Fruit fly (Drosophila melanogaster) whole organism, embryonic: ENCODE data around the gene Ykt6.
A peak's percentile ranks its signal among the peaks of the same experiment; 100 is the strongest.

Source experiments
- CG11093 ChIP-seq: fragments of 200-800 bp; sonication (Bioruptor generic); IDR thresholded peaks from 3 replicates; pipeline ENCODE4 v1.3.6; 2022; ENCODE audit warnings: missing biosample characterization, missing genetic modification characterization
- CG15269 ChIP-seq: fragments of 200-800 bp; sonication (Bioruptor generic); optimal IDR thresholded peaks from 2 replicates; lab custom pipeline; 2018; ENCODE audit warnings: missing biosample characterization, mild to moderate bottlenecking, missing genetic modification characterization, moderate library complexity
- CG1602 ChIP-seq: fragments of 200-800 bp; sonication (Bioruptor generic); optimal IDR thresholded peaks from 3 replicates; lab custom pipeline; 2016; ENCODE audit warnings: missing biosample characterization, missing genetic modification characterization
- CG1603 ChIP-seq: fragments of 200-800 bp; sonication (Bioruptor generic); optimal IDR thresholded peaks from 2 replicates; lab custom pipeline; 2019; ENCODE audit warnings: missing biosample characterization, mild to moderate bottlenecking, missing genetic modification characterization, moderate library complexity
- CG17361 ChIP-seq: fragments of 200-800 bp; sonication (Bioruptor generic); IDR thresholded peaks from 3 replicates; pipeline ENCODE4 v1.3.6; 2022; ENCODE audit warnings: missing biosample characterization, missing genetic modification characterization
- CG17829 ChIP-seq: fragments of 200-800 bp; optimal IDR thresholded peaks from 2 replicates; lab custom pipeline; 2019; ENCODE audit warnings: missing biosample characterization, mild to moderate bottlenecking, missing genetic modification characterization, moderate library complexity
- CG1792 ChIP-seq: fragments of 200-800 bp; sonication (Bioruptor generic); optimal IDR thresholded peaks from 2 replicates; lab custom pipeline; 2016; ENCODE audit warnings: missing biosample characterization, missing genetic modification characterization
- CG18764 ChIP-seq: fragments of 200-800 bp; sonication (Bioruptor generic); optimal IDR thresholded peaks from 3 replicates; lab custom pipeline; 2016; ENCODE audit warnings: missing biosample characterization, missing genetic modification characterization
- CG2712 ChIP-seq: fragments of 200-800 bp; optimal IDR thresholded peaks from 3 replicates; lab custom pipeline; 2019; ENCODE audit warnings: missing biosample characterization, mild to moderate bottlenecking, missing genetic modification characterization, moderate library complexity
- CG2889 ChIP-seq: fragments of 200-800 bp; sonication (Bioruptor generic); IDR thresholded peaks from 3 replicates; pipeline ENCODE4 v1.3.6; 2022; ENCODE audit warnings: missing biosample characterization, missing genetic modification characterization
- CG3838 ChIP-seq: fragments of 200-800 bp; sonication (Bioruptor generic); optimal IDR thresholded peaks from 3 replicates; lab custom pipeline; 2016; ENCODE audit warnings: missing biosample characterization, missing genetic modification characterization
- CG5953 ChIP-seq: fragments of 200-800 bp; sonication (Bioruptor generic); IDR thresholded peaks from 2 replicates; pipeline ENCODE4 v1.3.6; 2022; ENCODE audit warnings: missing biosample characterization, missing genetic modification characterization
- CG7786 ChIP-seq: fragments of 200-800 bp; sonication (Bioruptor generic); optimal IDR thresholded peaks from 2 replicates; lab custom pipeline; 2016; ENCODE audit warnings: missing biosample characterization, missing genetic modification characterization
- CG7963 ChIP-seq: fragments of 200-800 bp; sonication (Bioruptor generic); IDR thresholded peaks from 3 replicates; pipeline ENCODE4 v1.3.6; 2022; ENCODE audit warnings: missing biosample characterization, missing genetic modification characterization; ENCODE audit not compliant: partially characterized antibody
- CTCF ChIP-seq: fragments of 200-800 bp; sonication (Bioruptor generic); optimal IDR thresholded peaks from 2 replicates; lab custom pipeline; 2017; ENCODE audit warnings: missing biosample characterization, mild to moderate bottlenecking, missing genetic modification characterization, moderate library complexity
- Chrac-16 ChIP-seq: fragments of 200-800 bp; sonication (Bioruptor generic); optimal IDR thresholded peaks from 3 replicates; lab custom pipeline; 2016; ENCODE audit warnings: missing biosample characterization, missing genetic modification characterization
- Dek ChIP-seq: fragments of 200-800 bp; sonication (Bioruptor generic); optimal IDR thresholded peaks from 3 replicates; lab custom pipeline; 2019; ENCODE audit warnings: missing biosample characterization, mild to moderate bottlenecking, missing genetic modification characterization, moderate library complexity
- H2.0 ChIP-seq: fragments of 200-800 bp; sonication (Bioruptor generic); IDR thresholded peaks from 2 replicates; pipeline ENCODE4 v1.3.6; 2022; ENCODE audit warnings: missing biosample characterization, missing genetic modification characterization
- HHEX ChIP-seq: fragments of 200-800 bp; sonication (Bioruptor generic); optimal IDR thresholded peaks from 3 replicates; lab custom pipeline; 2017; ENCODE audit warnings: missing biosample characterization, mild to moderate bottlenecking, missing genetic modification characterization, missing genetic modification reagents
- MBD-R2 ChIP-seq: fragments of 200-800 bp; sonication (Bioruptor generic); IDR thresholded peaks from 2 replicates; pipeline ENCODE4 v1.3.6; 2022; ENCODE audit warnings: missing biosample characterization, missing genetic modification characterization
- Myb ChIP-seq: fragments of 200-800 bp; sonication (Bioruptor generic); optimal IDR thresholded peaks from 2 replicates; lab custom pipeline; 2016; ENCODE audit warnings: missing biosample characterization, missing genetic modification characterization
- NC2α ChIP-seq: fragments of 200-800 bp; sonication (Bioruptor generic); optimal IDR thresholded peaks from 2 replicates; lab custom pipeline; 2016; ENCODE audit warnings: missing biosample characterization, missing genetic modification characterization
- Nf-YB ChIP-seq: fragments of 200-800 bp; sonication (Bioruptor generic); optimal IDR thresholded peaks from 3 replicates; lab custom pipeline; 2019; ENCODE audit warnings: missing biosample characterization, mild to moderate bottlenecking, missing genetic modification characterization, moderate library complexity
- Oli ChIP-seq: fragments of 200-800 bp; sonication (Bioruptor generic); optimal IDR thresholded peaks from 2 replicates; lab custom pipeline; 2018; ENCODE audit warnings: missing biosample characterization, mild to moderate bottlenecking, missing genetic modification characterization, moderate library complexity
- Ravus ChIP-seq: fragments of 200-800 bp; sonication (Bioruptor generic); IDR thresholded peaks from 2 replicates; pipeline ENCODE4 v1.3.6; 2022; ENCODE audit warnings: missing biosample characterization, missing genetic modification characterization
- Six4 ChIP-seq: fragments of 200-800 bp; sonication (Bioruptor generic); optimal IDR thresholded peaks from 2 replicates; lab custom pipeline; 2016; ENCODE audit warnings: missing biosample characterization, missing genetic modification characterization
- TFAM ChIP-seq: fragments of 200-800 bp; sonication (Bioruptor generic); optimal IDR thresholded peaks from 2 replicates; lab custom pipeline; 2017; ENCODE audit warnings: missing biosample characterization, missing genetic modification characterization, inconsistent platforms
- Xbp1 ChIP-seq: fragments of 200-800 bp; sonication (Bioruptor generic); optimal IDR thresholded peaks from 3 replicates; lab custom pipeline; 2016; ENCODE audit warnings: missing biosample characterization, mild to moderate bottlenecking, missing genetic modification characterization
- amos ChIP-seq: fragments of 200-800 bp; sonication (Bioruptor generic); IDR thresholded peaks from 2 replicates; pipeline ENCODE4 v1.3.6; 2022; ENCODE audit warnings: missing biosample characterization, missing genetic modification characterization; ENCODE audit not compliant: partially characterized antibody
- az2 ChIP-seq: fragments of 200-800 bp; sonication (Bioruptor generic); optimal IDR thresholded peaks from 3 replicates; lab custom pipeline; 2016; ENCODE audit warnings: missing biosample characterization, missing genetic modification characterization
- bcd ChIP-seq: fragments of 200-800 bp; sonication (Bioruptor generic); optimal IDR thresholded peaks from 2 replicates; lab custom pipeline; 2017; ENCODE audit warnings: missing biosample characterization, mild to moderate bottlenecking, missing genetic modification characterization
- cg ChIP-seq: fragments of 200-800 bp; sonication (Bioruptor generic); optimal IDR thresholded peaks from 3 replicates; lab custom pipeline; 2019; ENCODE audit warnings: missing biosample characterization, mild to moderate bottlenecking, missing genetic modification characterization, moderate library complexity
- danr ChIP-seq: fragments of 200-800 bp; sonication (Bioruptor generic); IDR thresholded peaks from 2 replicates; pipeline ENCODE4 v1.3.6; 2022; ENCODE audit warnings: missing biosample characterization, missing genetic modification characterization
- dm ChIP-seq: fragments of 200-800 bp; sonication (Bioruptor generic); optimal IDR thresholded peaks from 3 replicates; lab custom pipeline; 2016; ENCODE audit warnings: missing biosample characterization, missing genetic modification characterization
- dysf ChIP-seq: fragments of 200-800 bp; sonication (Bioruptor generic); IDR thresholded peaks from 3 replicates; pipeline ENCODE4 v1.3.6; 2022; ENCODE audit warnings: missing biosample characterization, missing genetic modification characterization
- en ChIP-seq: fragments of 200-800 bp; sonication (Bioruptor generic); optimal IDR thresholded peaks from 2 replicates; lab custom pipeline; 2016; ENCODE audit warnings: missing biosample characterization, missing genetic modification characterization
- fd96Cb ChIP-seq: fragments of 200-800 bp; sonication (Bioruptor generic); optimal IDR thresholded peaks from 2 replicates; lab custom pipeline; 2018; ENCODE audit warnings: missing biosample characterization, mild to moderate bottlenecking, missing genetic modification characterization, moderate library complexity
- gro ChIP-seq: fragments of 200-800 bp; sonication (Bioruptor generic); optimal IDR thresholded peaks from 2 replicates; lab custom pipeline; 2016; ENCODE audit warnings: missing biosample characterization, missing genetic modification characterization
- her ChIP-seq: fragments of 200-800 bp; sonication (Bioruptor generic); optimal IDR thresholded peaks from 2 replicates; lab custom pipeline; 2016; ENCODE audit warnings: missing biosample characterization, missing genetic modification characterization
- ind ChIP-seq: fragments of 200-800 bp; sonication (Bioruptor generic); optimal IDR thresholded peaks from 3 replicates; lab custom pipeline; 2016; ENCODE audit warnings: missing biosample characterization, missing genetic modification characterization
- kah ChIP-seq: fragments of 200-800 bp; sonication (Bioruptor generic); optimal IDR thresholded peaks from 2 replicates; lab custom pipeline; 2018; ENCODE audit warnings: missing biosample characterization, mild to moderate bottlenecking, missing genetic modification characterization
- ken ChIP-seq: fragments of 200-800 bp; sonication (Bioruptor generic); IDR thresholded peaks from 3 replicates; pipeline ENCODE4 v1.3.6; 2022; ENCODE audit warnings: missing biosample characterization, missing genetic modification characterization
- nau ChIP-seq: fragments of 200-800 bp; sonication (Bioruptor generic); optimal IDR thresholded peaks from 3 replicates; lab custom pipeline; 2017; ENCODE audit warnings: missing biosample characterization, mild to moderate bottlenecking, missing genetic modification characterization, missing genetic modification reagents
- pfk ChIP-seq: fragments of 200-800 bp; sonication (Bioruptor generic); optimal IDR thresholded peaks from 2 replicates; lab custom pipeline; 2018; ENCODE audit warnings: missing biosample characterization, mild to moderate bottlenecking, missing genetic modification characterization, moderate library complexity
- row ChIP-seq: fragments of 200-800 bp; sonication (Bioruptor generic); IDR thresholded peaks from 3 replicates; pipeline ENCODE4 v1.3.6; 2022; ENCODE audit warnings: missing biosample characterization, missing genetic modification characterization
- vnd ChIP-seq: fragments of 200-800 bp; sonication (Bioruptor generic); IDR thresholded peaks from 3 replicates; pipeline ENCODE4 v1.3.6; 2022; ENCODE audit warnings: missing biosample characterization, missing genetic modification characterization; ENCODE audit not compliant: partially characterized antibody
- vvl ChIP-seq: fragments of 200-800 bp; sonication (Bioruptor generic); IDR thresholded peaks from 2 replicates; pipeline ENCODE4 v1.3.6; 2022; ENCODE audit warnings: missing biosample characterization, missing genetic modification characterization
- zen2 ChIP-seq: fragments of 200-800 bp; sonication (Bioruptor generic); IDR thresholded peaks from 3 replicates; pipeline ENCODE4 v1.3.6; 2022; ENCODE audit warnings: missing biosample characterization, missing genetic modification characterization; ENCODE audit not compliant: partially characterized antibody
- zf30C ChIP-seq: fragments of 200-800 bp; sonication (Bioruptor generic); optimal IDR thresholded peaks from 3 replicates; lab custom pipeline; 2018; ENCODE audit warnings: missing biosample characterization, mild to moderate bottlenecking, missing genetic modification characterization

Gene Ykt6

dm6 chrX:7937588-7938481, 17.6 kb downstream of the Ykt6 start (continued):
- TF ChIP-seq vnd (GFP tag; lab: Robert Waterston, UW) (no peak), vvl (GFP tag; lab: Robert Waterston, UW) (peak; percentile 73), gro (GFP tag; lab: Kevin White, UChicago) (no peak), CG1603 (tag; lab: Kevin White, UChicago) (peak; percentile 18), CG17829 (tag; lab: Kevin White, UChicago) (peak; percentile 83), CG7963 (GFP tag; lab: Robert Waterston, UW) (no peak), fd96Cb (peak; percentile 86), CG5953 (GFP tag; lab: Robert Waterston, UW) (no peak), zf30C (no peak), en (GFP tag; lab: Kevin White, UChicago) (peak; percentile 79), danr (GFP tag; lab: Robert Waterston, UW) (peak; percentile 61; the same call in 1 of the 2 replicates), Six4 (GFP tag; lab: Kevin White, UChicago) (peak; percentile 77), kah (peak; percentile 65), Oli (tag; lab: Kevin White, UChicago) (peak; percentile 90), dysf (peak; percentile 75; the same call in 2 of the 3 replicates), CG3838 (GFP tag; lab: Kevin White, UChicago) (peak; percentile 34), az2 (GFP tag; lab: Kevin White, UChicago) (peak; percentile 70), row (peak; percentile 78), Myb (GFP tag; lab: Kevin White, UChicago) (peak; percentile 72), CG18764 (GFP tag; lab: Kevin White, UChicago) (peak; percentile 61), Ravus (GFP tag; lab: Robert Waterston, UW) (no peak), pfk (no peak), Xbp1 (GFP tag; lab: Kevin White, UChicago) (peak; percentile 78), MBD-R2 (GFP tag; lab: Robert Waterston, UW) (no peak), Chrac-16 (peak; percentile 82), TFAM (GFP tag; lab: Kevin White, UChicago) (peak; percentile 40), Nf-YB (GFP tag; lab: Kevin White, UChicago) (peak; percentile 67), ken (GFP tag; lab: Robert Waterston, UW) (peak; percentile 66; the same call in 2 of the 3 replicates), amos (GFP tag; lab: Robert Waterston, UW) (no peak), CG2712 (tag; lab: Kevin White, UChicago) (peak; percentile 89), CG1602 (GFP tag; lab: Kevin White, UChicago) (peak; percentile 73), H2.0 (GFP tag; lab: Robert Waterston, UW) (0 out of 2 replicates have a peak, but pooled peaks have one; percentile 40), CG1792 (peak; percentile 80), bcd (GFP tag; lab: Kevin White, UChicago) (peak; percentile 87), CG2889 (GFP tag; lab: Robert Waterston, UW) (0 out of 3 replicates have a peak, but pooled peaks have one; percentile 15), cg (GFP tag; lab: Kevin White, UChicago) (peak; percentile 95), CG17361 (GFP tag; lab: Robert Waterston, UW) (peak; percentile 95), CG11093 (GFP tag; lab: Robert Waterston, UW) (peak; percentile 84), her (GFP tag; lab: Kevin White, UChicago) (peak; percentile 53), NC2α (GFP tag; lab: Kevin White, UChicago) (peak; percentile 78), Dek (tag; lab: Kevin White, UChicago) (peak; percentile 23), nau (GFP tag; lab: Kevin White, UChicago) (peak; percentile 77), CTCF (GFP tag; lab: Kevin White, UChicago) (peak; percentile 26), ind (GFP tag; lab: Kevin White, UChicago) (peak; percentile 75), CG15269 (peak; percentile 76), HHEX (GFP tag; lab: Kevin White, UChicago) (peak; percentile 62), CG7786 (GFP tag; lab: Kevin White, UChicago) (peak; percentile 80), dm (GFP tag; lab: Kevin White, UChicago) (peak; percentile 72), zen2 (GFP tag; lab: Robert Waterston, UW) (no peak)
